Worm (Caenorhabditis elegans) whole organism, L4/young adult: ENCODE results near the gene asp-3.

ENCODE experiments used
- dao-5 ChIP-seq: sonication (generic microtip); optimal IDR thresholded peaks from 2 replicates; lab custom pipeline; 2016; ENCODE audit warnings: missing genotype, missing genetic modification characterization, moderate library complexity, missing compliant biosample characterization
- him-1 ChIP-seq: sonication (generic microtip); optimal IDR thresholded peaks from 2 replicates; lab custom pipeline; 2016; ENCODE audit warnings: missing genotype, missing genetic modification reagents, missing genetic modification characterization, missing compliant biosample characterization

- TF ChIP-seq dao-5 (tag; lab: Kevin White, UChicago): no peak
- no peak for TF ChIP-seq him-1 (tag; lab: Kevin White, UChicago)
These were observed 29.1 kb upstream of the asp-3 start, which contains the start of gene abts-4 for ce11 chrX:6761688-6762185.
